Worm (Caenorhabditis elegans): ENCODE measurements around the gene cutl-11.

DNA sequence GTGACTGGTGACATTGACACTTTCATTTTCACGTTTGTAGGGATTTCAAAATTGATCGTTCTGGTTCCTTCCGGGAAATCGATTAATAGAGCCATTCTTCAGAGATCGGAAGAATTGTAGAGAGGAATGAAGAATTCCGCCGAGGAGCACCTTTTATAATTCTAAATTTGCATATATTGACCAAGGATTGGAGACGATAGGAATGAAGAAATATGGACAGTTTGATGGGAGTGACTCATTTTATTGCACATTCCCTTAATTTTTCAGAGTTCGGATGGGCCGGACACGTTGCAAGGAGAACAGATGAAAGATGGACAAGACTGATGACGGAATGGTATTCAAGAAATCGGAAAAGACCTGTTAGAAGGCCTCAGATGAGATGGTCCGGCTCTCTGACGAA, 49.6 kb upstream of the cutl-11 start, which contains the start of gene C44C10.15:
- TF ChIP-seq ztf-11 (tag; optimal IDR thresholded peaks at IDR 0.05) (no peak), unc-62 (GFP tag; optimal IDR thresholded peaks at IDR 0.05) (no peak), nhr-237 (tag; optimal IDR thresholded peaks at IDR 0.05) (no peak), snpc-4 (tag; optimal IDR thresholded peaks at IDR 0.05) (no peak), pha-4 (tag; optimal IDR thresholded peaks at IDR 0.05) (no peak), nhr-12 (tag; optimal IDR thresholded peaks at IDR 0.05) (no peak), lsy-2 (tag; optimal IDR thresholded peaks at IDR 0.05) (no peak), ces-1 (GFP tag; optimal IDR thresholded peaks at IDR 0.05) (no peak), lin-13 (tag; optimal IDR thresholded peaks at IDR 0.05) (no peak), unc-39 (tag; optimal IDR thresholded peaks at IDR 0.05) (no peak)

Data from whole organism, mixed stage, embryonic.